Fruit fly (Drosophila melanogaster): Measurements from ENCODE around the gene srl.

srl gene

DNA sequence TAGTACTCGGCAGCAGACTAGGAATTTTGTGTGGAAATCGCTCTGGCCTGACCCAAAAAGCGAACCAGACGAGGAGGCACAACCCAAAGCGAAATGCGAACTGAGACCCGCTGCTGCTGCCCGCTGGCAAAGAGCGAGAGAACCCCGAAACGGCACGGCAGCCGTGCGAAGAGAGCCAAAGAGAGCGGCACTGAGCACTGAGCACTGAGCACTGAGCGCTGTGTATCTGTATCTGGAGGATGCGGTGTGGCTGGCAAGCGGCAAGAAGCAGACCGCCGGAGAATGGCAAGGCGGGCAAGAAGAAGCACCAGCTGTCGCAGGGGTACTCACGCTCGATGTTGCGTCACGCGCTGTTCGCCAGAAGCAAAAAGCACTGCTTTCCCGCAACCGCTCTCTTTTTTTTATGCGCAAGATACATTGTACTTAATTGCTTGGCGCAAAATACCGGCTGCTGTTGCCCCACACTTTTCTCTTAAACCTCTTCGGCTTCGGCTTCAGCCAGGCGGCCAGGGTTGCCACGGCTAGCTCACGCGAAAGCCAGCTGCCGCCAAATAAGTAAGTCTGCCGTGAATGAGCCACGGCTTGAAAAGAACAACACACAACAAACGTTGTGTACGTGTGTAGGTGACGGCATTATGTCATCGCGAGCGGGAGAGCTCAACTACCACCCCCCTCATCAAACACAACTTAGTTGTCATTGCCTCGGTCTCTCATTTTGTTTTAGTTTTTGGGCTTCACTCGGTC lies 24.2 kb upstream of the srl start (continued):
- TF ChIP-seq Hr83 (GFP tag; optimal IDR thresholded peaks at IDR 0.05; ENCODE audit: poor library complexity, severe bottlenecking) (peak; percentile 91), dmrt93B (GFP tag; optimal IDR thresholded peaks at IDR 0.05) (no peak), h (GFP tag; optimal IDR thresholded peaks at IDR 0.05) (peak; percentile 63), foxo (GFP tag; optimal IDR thresholded peaks at IDR 0.05) (peak in 1 of 2 experiments; percentile 50), Dif (GFP tag; optimal IDR thresholded peaks at IDR 0.05; ENCODE audit: partially characterized antibody) (peak; percentile 100)

DNA sequence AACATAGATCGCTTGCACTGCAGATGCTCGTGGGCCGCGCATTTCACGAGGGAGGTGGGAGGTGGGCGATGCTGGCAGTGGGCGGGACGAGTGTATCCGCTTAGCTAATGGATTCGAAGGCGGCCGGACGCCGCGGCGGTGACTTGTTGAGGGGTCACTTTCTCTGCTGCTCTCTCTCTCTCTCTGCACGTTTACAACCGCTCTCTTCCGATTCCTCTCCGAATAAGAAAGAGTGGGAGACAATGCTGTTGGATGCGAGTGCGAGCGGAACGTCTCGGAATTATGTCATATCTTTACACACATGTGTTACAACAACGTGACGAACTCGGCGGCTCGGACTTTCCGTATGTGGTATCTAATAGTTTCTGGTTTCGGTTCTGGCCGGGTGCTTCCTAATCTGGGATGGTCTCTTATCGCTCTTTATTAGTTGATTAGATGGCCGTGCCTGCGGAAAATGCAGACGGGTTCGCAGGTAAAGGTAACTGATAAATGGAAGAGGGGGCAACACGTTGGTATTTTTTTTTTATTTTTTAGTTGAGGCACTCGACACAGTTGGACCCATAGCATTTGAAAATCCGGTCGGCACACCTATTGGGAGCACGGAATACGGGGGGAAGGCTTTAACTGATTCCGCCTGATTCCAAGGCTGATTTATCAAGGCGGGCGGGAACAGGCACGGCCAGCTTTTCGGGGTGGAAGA lies 23.4 kb upstream of the srl start:
- peak; percentile 26 for TF ChIP-seq Hr83 (GFP tag; optimal IDR thresholded peaks at IDR 0.05; ENCODE audit: poor library complexity, severe bottlenecking)
- no peak for TF ChIP-seq pan (optimal IDR thresholded peaks at IDR 0.05)
- TF ChIP-seq Vsx2 (GFP tag; optimal IDR thresholded peaks at IDR 0.05; ENCODE audit: partially characterized antibody) = peak; percentile 85
- TF ChIP-seq Dif (GFP tag; optimal IDR thresholded peaks at IDR 0.05; ENCODE audit: partially characterized antibody) = peak; percentile 96
- TF ChIP-seq N (GFP tag; optimal IDR thresholded peaks at IDR 0.05) = no peak
- no peak for TF ChIP-seq CrebA (GFP tag; optimal IDR thresholded peaks at IDR 0.05; ENCODE audit: borderline replicate concordance)
- TF ChIP-seq dl (GFP tag; optimal IDR thresholded peaks at IDR 0.05; ENCODE audit: insufficient read depth in 1 of 2, partially characterized antibody in 2 of 2) = peak; percentile 92 to 93
- TF ChIP-seq h (GFP tag; optimal IDR thresholded peaks at IDR 0.05) = no peak

DNA sequence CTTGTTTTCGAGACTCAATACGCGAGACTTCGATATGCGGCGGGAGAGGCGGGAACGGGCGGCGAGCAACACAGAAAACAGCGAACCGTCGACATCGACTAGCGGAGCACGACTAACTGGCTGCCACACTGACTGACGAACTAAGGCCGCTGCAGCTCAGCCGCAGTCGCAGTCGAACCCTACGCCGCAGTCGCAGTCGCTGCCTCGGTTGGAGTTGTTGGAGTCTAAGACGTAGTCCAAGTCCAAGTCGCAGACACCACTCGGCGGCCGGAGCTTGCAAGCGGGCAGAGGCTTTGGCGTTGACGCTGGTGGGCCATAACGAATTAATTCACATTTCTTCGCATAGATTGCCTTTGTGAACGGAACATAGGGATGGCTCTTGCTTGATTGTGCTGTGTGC lies 21.6 kb upstream of the srl start:
- no peak for TF ChIP-seq pan (optimal IDR thresholded peaks at IDR 0.05)
- no peak for TF ChIP-seq GATAd (GFP tag; optimal IDR thresholded peaks at IDR 0.05)
- no peak for TF ChIP-seq Hr78 (GFP tag; optimal IDR thresholded peaks at IDR 0.05)
- no peak for TF ChIP-seq Myc (optimal IDR thresholded peaks at IDR 0.05)
- no peak for TF ChIP-seq psq (GFP tag; optimal IDR thresholded peaks at IDR 0.05)
- no peak for TF ChIP-seq dsf (GFP tag; optimal IDR thresholded peaks at IDR 0.05; ENCODE audit: borderline replicate concordance)
- TF ChIP-seq HLH106 (tag; optimal IDR thresholded peaks at IDR 0.05) = no peak
- no peak for TF ChIP-seq Sp1 (GFP tag; optimal IDR thresholded peaks at IDR 0.05)
- no peak for TF ChIP-seq CrebA (GFP tag; optimal IDR thresholded peaks at IDR 0.05; ENCODE audit: borderline replicate concordance)
- TF ChIP-seq N (GFP tag; optimal IDR thresholded peaks at IDR 0.05) = no peak
- no peak for TF ChIP-seq brk (GFP tag; optimal IDR thresholded peaks at IDR 0.05)
- TF ChIP-seq jim (GFP tag; optimal IDR thresholded peaks at IDR 0.05) = no peak
- no peak for TF ChIP-seq Hr83 (GFP tag; optimal IDR thresholded peaks at IDR 0.05; ENCODE audit: poor library complexity, severe bottlenecking)
- no peak for TF ChIP-seq lola (GFP tag; optimal IDR thresholded peaks at IDR 0.05)

DNA sequence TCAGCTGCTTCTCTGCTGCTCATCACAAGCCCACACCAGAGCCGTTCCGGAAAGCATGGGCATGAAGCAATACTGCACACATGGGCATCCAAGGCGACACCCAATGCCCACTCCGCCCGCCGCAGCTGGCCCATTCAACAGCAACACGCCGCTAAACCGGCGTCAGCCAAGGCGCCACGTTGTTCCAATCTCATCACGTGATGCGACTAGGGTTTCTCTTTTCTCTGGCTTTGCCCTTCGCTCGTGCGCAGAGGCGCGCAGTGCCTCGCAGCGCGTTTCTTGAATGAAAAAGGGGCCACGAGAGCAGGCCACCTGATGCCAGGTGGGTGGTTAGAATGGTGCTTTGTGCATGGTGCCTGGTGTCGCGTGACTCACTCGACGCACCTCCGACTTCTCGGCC lies 20.1 kb upstream of the srl start:
- TF ChIP-seq Dfd (GFP tag; optimal IDR thresholded peaks at IDR 0.05) = no peak
- TF ChIP-seq Hr78 (GFP tag; optimal IDR thresholded peaks at IDR 0.05) = no peak
- no peak for TF ChIP-seq CG32264 (GFP tag; optimal IDR thresholded peaks at IDR 0.05)
- no peak for TF ChIP-seq OdsH (GFP tag; optimal IDR thresholded peaks at IDR 0.05)
- no peak for TF ChIP-seq HLH106 (tag; optimal IDR thresholded peaks at IDR 0.05)
- no peak for TF ChIP-seq rgr (GFP tag; optimal IDR thresholded peaks at IDR 0.05)
- TF ChIP-seq jim (GFP tag; optimal IDR thresholded peaks at IDR 0.05) = no peak
- no peak for TF ChIP-seq h (GFP tag; optimal IDR thresholded peaks at IDR 0.05)
- no peak for TF ChIP-seq psq (GFP tag; optimal IDR thresholded peaks at IDR 0.05)
- no peak for TF ChIP-seq foxo (GFP tag; optimal IDR thresholded peaks at IDR 0.05)

DNA sequence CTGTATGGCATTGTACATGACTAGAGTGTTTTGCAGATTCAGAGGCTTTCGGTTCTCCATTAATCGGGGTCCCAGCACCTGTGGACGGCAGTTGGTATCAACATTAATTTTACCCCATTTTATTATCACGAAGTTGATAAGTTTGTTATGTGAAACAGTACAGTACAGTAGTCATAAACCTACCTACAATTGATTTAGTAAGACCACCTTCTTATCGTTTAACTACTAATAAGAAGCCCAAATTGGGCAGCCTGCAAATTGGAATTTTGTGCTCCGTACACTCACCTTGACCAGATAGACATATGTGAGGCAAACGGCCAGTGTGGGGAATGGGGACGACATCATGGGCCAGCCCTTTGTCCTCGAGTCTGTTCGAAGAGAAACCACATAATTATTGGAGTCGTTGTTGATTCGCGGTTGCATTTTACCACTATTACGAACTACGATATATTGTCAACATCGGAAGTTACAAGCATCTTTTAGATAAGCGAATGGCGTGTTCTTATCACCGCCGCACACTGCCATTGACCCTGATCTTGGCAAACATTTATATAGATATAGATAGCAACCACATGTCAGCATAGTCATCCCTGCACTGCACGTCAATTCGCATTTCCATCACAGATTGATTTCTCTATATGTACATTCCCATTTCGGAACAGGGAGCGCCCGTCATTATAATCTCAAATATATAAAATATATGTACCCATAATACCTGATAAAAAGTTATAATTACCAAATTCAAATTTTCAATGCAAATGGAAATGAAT lies 17.5 kb upstream of the srl start:
- TF ChIP-seq h (GFP tag; optimal IDR thresholded peaks at IDR 0.05) (no peak), Rel (GFP tag; optimal IDR thresholded peaks at IDR 0.05) (no peak), Rel (tag; optimal IDR thresholded peaks at IDR 0.05) (peak; percentile 50), rgr (GFP tag; optimal IDR thresholded peaks at IDR 0.05) (peak; percentile 56)
